Worm (Caenorhabditis elegans) whole organism, midembryonic: ENCODE measurements around the gene F08C6.18.

ENCODE experiments used
- flt-1 ChIP-seq: fragments of 200-800 bp; sonication (Bioruptor generic); IDR thresholded peaks from 2 replicates; pipeline ENCODE4 v1.3.6; 2022; ENCODE audit warnings: missing genetic modification characterization, missing compliant biosample characterization
- klf-2 ChIP-seq: fragments of 200-800 bp; sonication (Bioruptor generic); conservative IDR thresholded peaks from 2 replicates; pipeline ENCODE4 v1.3.6; 2022; ENCODE audit warnings: missing genetic modification reagents, missing genetic modification characterization, missing compliant biosample characterization
- tab-1 ChIP-seq: fragments of 200-800 bp; sonication (Bioruptor generic); IDR thresholded peaks from 2 replicates; pipeline ENCODE4 v1.3.6; 2022; ENCODE audit warnings: missing genetic modification characterization, missing compliant biosample characterization
- ztf-23 ChIP-seq: fragments of 200-800 bp; sonication (Bioruptor generic); IDR thresholded peaks from 2 replicates; pipeline ENCODE4 v1.3.6; 2022; ENCODE audit warnings: missing genetic modification reagents, missing genetic modification characterization, missing compliant biosample characterization
- ztf-29 ChIP-seq: fragments of 200-800 bp; sonication (Bioruptor generic); IDR thresholded peaks from 2 replicates; pipeline ENCODE4 v1.3.6; 2022; ENCODE audit warnings: missing genetic modification reagents, missing genetic modification characterization, missing compliant biosample characterization

ce11 chrX:7536869-7537268 lies 36.6 kb downstream of the F08C6.18 start:
- TF ChIP-seq tab-1 (GFP tag; lab: Robert Waterston, UW) (no peak), ztf-23 (GFP tag; lab: Robert Waterston, UW) (no peak), flt-1 (GFP tag; lab: Robert Waterston, UW) (no peak), ztf-29 (GFP tag; lab: Robert Waterston, UW) (no peak; the same call in 1 of the 2 replicates), klf-2 (GFP tag; lab: Robert Waterston, UW) (no peak)
